Fruit fly (Drosophila melanogaster) whole organism, embryonic: ENCODE data around the gene CG43813.
A peak's percentile ranks its signal among the peaks of the same experiment; 100 is the strongest.

Source experiments
- Adf1 ChIP-seq: fragments of 200-800 bp; sonication (Bioruptor generic); IDR thresholded peaks from 2 replicates; pipeline ENCODE4 v1.3.6; 2022; ENCODE audit warnings: missing biosample characterization, missing genetic modification characterization
- Aef1 ChIP-seq: fragments of 200-800 bp; sonication (Bioruptor generic); IDR thresholded peaks from 3 replicates; pipeline ENCODE4 v1.3.6; 2022; ENCODE audit warnings: missing biosample characterization, missing genetic modification characterization
- Atf6 ChIP-seq: fragments of 200-800 bp; sonication (Bioruptor generic); IDR thresholded peaks from 2 replicates; pipeline ENCODE4 v1.3.6; 2022; ENCODE audit warnings: missing biosample characterization, missing genetic modification characterization
- CG11695 ChIP-seq: fragments of 200-800 bp; sonication (Bioruptor generic); IDR thresholded peaks from 3 replicates; pipeline ENCODE4 v1.3.6; 2022; ENCODE audit warnings: missing biosample characterization, missing genetic modification characterization
- CG11723 ChIP-seq: fragments of 200-800 bp; sonication (Bioruptor generic); optimal IDR thresholded peaks from 2 replicates; lab custom pipeline; 2017; ENCODE audit warnings: missing biosample characterization, mild to moderate bottlenecking, missing genetic modification characterization
- CG12071 ChIP-seq: fragments of 200-800 bp; sonication (Bioruptor generic); optimal IDR thresholded peaks from 3 replicates; lab custom pipeline; 2018; ENCODE audit warnings: missing biosample characterization, mild to moderate bottlenecking, missing genetic modification characterization
- CG12391 ChIP-seq: fragments of 200-800 bp; sonication (Bioruptor generic); optimal IDR thresholded peaks from 3 replicates; lab custom pipeline; 2018; ENCODE audit warnings: missing biosample characterization, mild to moderate bottlenecking, missing genetic modification characterization, moderate library complexity
- CG14441 ChIP-seq: fragments of 200-800 bp; sonication (Bioruptor generic); IDR thresholded peaks from 2 replicates; pipeline ENCODE4 v1.3.6; 2022; ENCODE audit warnings: missing biosample characterization, missing genetic modification characterization
- CG14710 ChIP-seq: fragments of 200-800 bp; sonication (Bioruptor generic); optimal IDR thresholded peaks from 3 replicates; lab custom pipeline; 2019; ENCODE audit warnings: missing biosample characterization, mild to moderate bottlenecking, missing genetic modification characterization, moderate library complexity
- CG15479 ChIP-seq: fragments of 200-800 bp; sonication (Bioruptor generic); optimal IDR thresholded peaks from 3 replicates; lab custom pipeline; 2019; ENCODE audit warnings: missing biosample characterization, mild to moderate bottlenecking, missing genetic modification characterization, moderate library complexity
- CG17802 ChIP-seq: fragments of 200-800 bp; sonication (Bioruptor generic); optimal IDR thresholded peaks from 2 replicates; lab custom pipeline; 2018; ENCODE audit warnings: missing biosample characterization, mild to moderate bottlenecking, missing genetic modification characterization, moderate library complexity
- CG17829 ChIP-seq: fragments of 200-800 bp; optimal IDR thresholded peaks from 2 replicates; lab custom pipeline; 2019; ENCODE audit warnings: missing biosample characterization, mild to moderate bottlenecking, missing genetic modification characterization, moderate library complexity
- CG1792 ChIP-seq: fragments of 200-800 bp; sonication (Bioruptor generic); optimal IDR thresholded peaks from 2 replicates; lab custom pipeline; 2016; ENCODE audit warnings: missing biosample characterization, missing genetic modification characterization
- CG18476 ChIP-seq: fragments of 200-800 bp; sonication (Bioruptor generic); optimal IDR thresholded peaks from 2 replicates; lab custom pipeline; 2016; ENCODE audit warnings: missing biosample characterization, mild to moderate bottlenecking, missing genetic modification characterization
- CG2199 ChIP-seq: fragments of 200-800 bp; sonication (Bioruptor generic); IDR thresholded peaks from 3 replicates; pipeline ENCODE4 v1.3.6; 2022; ENCODE audit warnings: missing biosample characterization, missing genetic modification characterization
- CG30431 ChIP-seq: fragments of 200-800 bp; sonication (Bioruptor generic); optimal IDR thresholded peaks from 2 replicates; lab custom pipeline; 2017; ENCODE audit warnings: missing biosample characterization, missing genetic modification characterization
- CG4404 ChIP-seq: fragments of 200-800 bp; sonication (Bioruptor generic); IDR thresholded peaks from 2 replicates; pipeline ENCODE4 v1.3.6; 2022; ENCODE audit warnings: missing biosample characterization, missing genetic modification characterization
- CG5953 ChIP-seq: fragments of 200-800 bp; sonication (Bioruptor generic); IDR thresholded peaks from 2 replicates; pipeline ENCODE4 v1.3.6; 2022; ENCODE audit warnings: missing biosample characterization, missing genetic modification characterization
- CG7963 ChIP-seq: fragments of 200-800 bp; sonication (Bioruptor generic); IDR thresholded peaks from 3 replicates; pipeline ENCODE4 v1.3.6; 2022; ENCODE audit warnings: missing biosample characterization, missing genetic modification characterization; ENCODE audit not compliant: partially characterized antibody
- CHES-1-like ChIP-seq: fragments of 200-800 bp; sonication (Bioruptor generic); optimal IDR thresholded peaks from 2 replicates; lab custom pipeline; 2016; ENCODE audit warnings: missing biosample characterization, missing genetic modification characterization
- Dbx ChIP-seq: fragments of 200-800 bp; sonication (Bioruptor generic); IDR thresholded peaks from 3 replicates; pipeline ENCODE4 v1.3.6; 2022; ENCODE audit warnings: missing biosample characterization, missing genetic modification characterization
- E2f1 ChIP-seq: fragments of 200-800 bp; sonication (Bioruptor generic); IDR thresholded peaks from 2 replicates; pipeline ENCODE4 v1.3.6; 2022; ENCODE audit warnings: missing biosample characterization, missing genetic modification characterization
- GATAe ChIP-seq: fragments of 200-800 bp; sonication (Bioruptor generic); conservative IDR thresholded peaks from 2 replicates; pipeline ENCODE4 v1.3.6; 2022; ENCODE audit warnings: missing biosample characterization, missing genetic modification characterization
- HLH4C ChIP-seq: fragments of 200-800 bp; sonication (Bioruptor generic); IDR thresholded peaks from 3 replicates; pipeline ENCODE4 v1.3.6; 2022; ENCODE audit warnings: missing biosample characterization, missing genetic modification characterization; ENCODE audit not compliant: partially characterized antibody
- Lpt ChIP-seq: fragments of >200 bp; optimal IDR thresholded peaks from 2 replicates; lab custom pipeline; 2018; ENCODE audit warnings: missing biosample characterization, missing genetic modification characterization
- Rfx ChIP-seq: fragments of 200-800 bp; sonication (Bioruptor generic); IDR thresholded peaks from 2 replicates; pipeline ENCODE4 v1.3.6; 2022; ENCODE audit warnings: missing biosample characterization, missing genetic modification characterization
- Scr ChIP-seq: fragments of 200-800 bp; sonication (Bioruptor generic); IDR thresholded peaks from 2 replicates; pipeline ENCODE4 v1.3.6; 2022; ENCODE audit warnings: missing biosample characterization, missing genetic modification characterization; ENCODE audit not compliant: partially characterized antibody
- Vsx1 ChIP-seq: fragments of 200-800 bp; sonication (Bioruptor generic); optimal IDR thresholded peaks from 2 replicates; lab custom pipeline; 2017; ENCODE audit warnings: missing biosample characterization, mild to moderate bottlenecking, missing genetic modification characterization, missing genetic modification reagents
- ac ChIP-seq: fragments of 200-800 bp; sonication (Bioruptor generic); optimal IDR thresholded peaks from 3 replicates; lab custom pipeline; 2017; ENCODE audit warnings: missing biosample characterization, mild to moderate bottlenecking, missing genetic modification characterization
- amos ChIP-seq: fragments of 200-800 bp; sonication (Bioruptor generic); IDR thresholded peaks from 2 replicates; pipeline ENCODE4 v1.3.6; 2022; ENCODE audit warnings: missing biosample characterization, missing genetic modification characterization; ENCODE audit not compliant: partially characterized antibody
- az2 ChIP-seq: fragments of 200-800 bp; sonication (Bioruptor generic); optimal IDR thresholded peaks from 3 replicates; lab custom pipeline; 2016; ENCODE audit warnings: missing biosample characterization, missing genetic modification characterization
- croc ChIP-seq: fragments of 200-800 bp; sonication (Bioruptor generic); conservative IDR thresholded peaks from 3 replicates; pipeline ENCODE4 v1.3.6; 2022; ENCODE audit warnings: missing biosample characterization, missing genetic modification characterization
- crol ChIP-seq: fragments of 200-800 bp; sonication (Bioruptor generic); IDR thresholded peaks from 2 replicates; pipeline ENCODE4 v1.3.6; 2022; ENCODE audit warnings: missing biosample characterization, missing genetic modification characterization
- dm ChIP-seq: fragments of 200-800 bp; sonication (Bioruptor generic); optimal IDR thresholded peaks from 3 replicates; lab custom pipeline; 2016; ENCODE audit warnings: missing biosample characterization, missing genetic modification characterization
- eyg ChIP-seq: fragments of 200-800 bp; sonication (Bioruptor generic); optimal IDR thresholded peaks from 3 replicates; lab custom pipeline; 2016; ENCODE audit warnings: missing biosample characterization, missing genetic modification characterization
- fd102C ChIP-seq: fragments of 200-800 bp; sonication (Bioruptor generic); optimal IDR thresholded peaks from 2 replicates; lab custom pipeline; 2018; ENCODE audit warnings: missing biosample characterization, mild to moderate bottlenecking, missing genetic modification characterization, moderate library complexity
- fd96Cb ChIP-seq: fragments of 200-800 bp; sonication (Bioruptor generic); optimal IDR thresholded peaks from 2 replicates; lab custom pipeline; 2018; ENCODE audit warnings: missing biosample characterization, mild to moderate bottlenecking, missing genetic modification characterization, moderate library complexity
- grau ChIP-seq: fragments of 200-800 bp; optimal IDR thresholded peaks from 3 replicates; lab custom pipeline; 2019; ENCODE audit warnings: missing biosample characterization, mild to moderate bottlenecking, missing genetic modification characterization, moderate library complexity
- kay ChIP-seq: fragments of 200-800 bp; sonication (Bioruptor generic); optimal IDR thresholded peaks from 2 replicates; lab custom pipeline; 2016; ENCODE audit warnings: missing biosample characterization, missing genetic modification characterization
- lab ChIP-seq: fragments of 200-800 bp; sonication (Bioruptor generic); optimal IDR thresholded peaks from 3 replicates; lab custom pipeline; 2017; ENCODE audit warnings: missing biosample characterization, missing genetic modification characterization, mild to moderate bottlenecking, moderate library complexity, missing genetic modification reagents
- maf-S ChIP-seq: fragments of 200-800 bp; sonication (Bioruptor generic); optimal IDR thresholded peaks from 2 replicates; lab custom pipeline; 2016; ENCODE audit warnings: missing biosample characterization, missing genetic modification characterization
- mam ChIP-seq: fragments of 200-800 bp; sonication (Bioruptor generic); optimal IDR thresholded peaks from 3 replicates; lab custom pipeline; 2016; ENCODE audit warnings: missing biosample characterization, missing genetic modification characterization
- pfk ChIP-seq: fragments of 200-800 bp; sonication (Bioruptor generic); optimal IDR thresholded peaks from 2 replicates; lab custom pipeline; 2018; ENCODE audit warnings: missing biosample characterization, mild to moderate bottlenecking, missing genetic modification characterization, moderate library complexity
- pnt ChIP-seq: fragments of 200-800 bp; sonication (Bioruptor generic); optimal IDR thresholded peaks from 3 replicates; lab custom pipeline; 2016; ENCODE audit warnings: missing biosample characterization, missing genetic modification characterization
- pzg ChIP-seq: fragments of 200-800 bp; sonication (Bioruptor generic); optimal IDR thresholded peaks from 3 replicates; lab custom pipeline; 2018; ENCODE audit warnings: missing biosample characterization, mild to moderate bottlenecking, missing genetic modification characterization, moderate library complexity
- sim ChIP-seq: fragments of 200-800 bp; sonication (Bioruptor generic); IDR thresholded peaks from 2 replicates; pipeline ENCODE4 v1.3.6; 2022; ENCODE audit warnings: missing biosample characterization, missing genetic modification characterization
- slbo ChIP-seq: fragments of 200-800 bp; sonication (Bioruptor generic); IDR thresholded peaks from 2 replicates; pipeline ENCODE4 v1.3.6; 2022; ENCODE audit warnings: missing biosample characterization, missing genetic modification characterization
- sr ChIP-seq: fragments of 200-800 bp; sonication (Bioruptor generic); IDR thresholded peaks from 3 replicates; pipeline ENCODE4 v1.3.6; 2022; ENCODE audit warnings: missing biosample characterization, missing genetic modification characterization
- tll ChIP-seq, 2 experiments: fragments of 200-800 bp in 1 of 2; fragments of >200 bp in 1 of 2; sonication (Bioruptor generic) in 1 of 2; optimal IDR thresholded peaks; 2 replicates each; lab custom pipeline; 2017 to 2019; ENCODE audit warnings: missing biosample characterization in 2 of 2, missing genetic modification characterization in 2 of 2, mild to moderate bottlenecking in 1 of 2, moderate library complexity in 1 of 2
- toy ChIP-seq: fragments of 200-800 bp; sonication (Bioruptor generic); IDR thresholded peaks from 2 replicates; pipeline ENCODE4 v1.3.6; 2022; ENCODE audit warnings: missing biosample characterization, missing genetic modification characterization
- wek ChIP-seq: fragments of 200-800 bp; sonication (Bioruptor generic); optimal IDR thresholded peaks from 3 replicates; lab custom pipeline; 2018; ENCODE audit warnings: missing biosample characterization, mild to moderate bottlenecking, missing genetic modification characterization, moderate library complexity

CG43813 gene

DNA sequence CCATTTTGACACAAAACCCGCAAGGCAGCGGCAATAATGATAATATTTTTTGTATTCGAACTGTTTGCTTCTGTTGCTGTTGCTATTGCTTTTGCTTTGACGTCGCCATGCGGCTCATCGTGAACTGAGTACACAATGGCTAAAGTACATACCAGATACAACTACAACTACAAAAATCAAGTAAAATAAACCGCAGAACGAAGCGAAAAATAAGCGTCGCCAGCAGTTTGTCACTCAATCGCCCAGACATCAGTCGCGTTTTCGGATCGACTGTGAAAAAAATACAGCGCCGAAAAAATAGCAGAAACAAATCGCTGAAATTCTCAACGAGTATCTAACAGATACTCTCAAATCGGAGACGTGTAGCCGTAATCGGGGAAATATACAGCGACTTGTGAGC is 25.5 kb upstream of the CG43813 start (continued):
- no peak for TF ChIP-seq CG15479
- no peak for TF ChIP-seq croc (GFP tag; lab: Robert Waterston, UW)
- TF ChIP-seq GATAe (GFP tag; lab: Robert Waterston, UW), result no peak
- TF ChIP-seq mam, result no peak
- TF ChIP-seq sr (GFP tag; lab: Robert Waterston, UW), result 0 out of 3 replicates have a peak, but pooled peaks have one; percentile 32
- TF ChIP-seq Rfx (GFP tag; lab: Robert Waterston, UW), result peak; percentile 52; the same call in 1 of the 2 replicates
- no peak for TF ChIP-seq E2f1 (GFP tag; lab: Robert Waterston, UW)
- TF ChIP-seq Scr (GFP tag; lab: Robert Waterston, UW), result no peak
- TF ChIP-seq CG4404 (GFP tag; lab: Robert Waterston, UW), result no peak
- TF ChIP-seq Vsx1 (GFP tag; lab: Kevin White, UChicago), result peak; percentile 3
- peak; percentile 27 for TF ChIP-seq pfk
- TF ChIP-seq CG12391, result no peak
- TF ChIP-seq crol (GFP tag; lab: Robert Waterston, UW), result no peak
- no peak for TF ChIP-seq Aef1 (GFP tag; lab: Robert Waterston, UW)
- TF ChIP-seq CG17802, result no peak
- no peak for TF ChIP-seq CG14710 (tag; lab: Kevin White, UChicago)
- TF ChIP-seq pzg, result no peak
- TF ChIP-seq CG2199, result no peak
- peak; percentile 35 for TF ChIP-seq wek (GFP tag; lab: Kevin White, UChicago)
- TF ChIP-seq tll (GFP tag; optimal IDR thresholded peaks at IDR 0.05; lab: Kevin White, UChicago), result no peak
- TF ChIP-seq Adf1 (GFP tag; lab: Robert Waterston, UW), result peak; percentile 26; the same call in 1 of the 2 replicates
- peak; percentile 12 for TF ChIP-seq maf-S
- TF ChIP-seq sim (GFP tag; lab: Robert Waterston, UW), result 0 out of 2 replicates have a peak, but pooled peaks have one; percentile 8
- TF ChIP-seq CG11695 (GFP tag; lab: Robert Waterston, UW), result peak; percentile 25; the same call in 1 of the 3 replicates
- TF ChIP-seq CG12071 (GFP tag; lab: Kevin White, UChicago), result peak; percentile 46
- peak; percentile 11 for TF ChIP-seq CG1792 (GFP tag; lab: Kevin White, UChicago)
- TF ChIP-seq CG30431, result no peak
- TF ChIP-seq dm (GFP tag; lab: Kevin White, UChicago), result no peak
- no peak for TF ChIP-seq fd102C (GFP tag; lab: Kevin White, UChicago)
- no peak for TF ChIP-seq CG18476
- no peak for TF ChIP-seq CG5953 (GFP tag; lab: Robert Waterston, UW)
- TF ChIP-seq pnt (GFP tag; lab: Kevin White, UChicago), result no peak
- no peak for TF ChIP-seq CG7963 (GFP tag; lab: Robert Waterston, UW)
- no peak for TF ChIP-seq CHES-1-like
- no peak for TF ChIP-seq amos (GFP tag; lab: Robert Waterston, UW)
- TF ChIP-seq Dbx (GFP tag; lab: Robert Waterston, UW), result 0 out of 3 replicates have a peak, but pooled peaks have one; percentile 55
- no peak for TF ChIP-seq fd96Cb (tag; lab: Kevin White, UChicago)
- no peak for TF ChIP-seq CG11723
- TF ChIP-seq ac (GFP tag; lab: Kevin White, UChicago), result no peak
- peak; percentile 77 for TF ChIP-seq lab (GFP tag; lab: Kevin White, UChicago)
- no peak for TF ChIP-seq kay
- no peak for TF ChIP-seq grau
- TF ChIP-seq toy, result no peak
- peak; percentile 35 for TF ChIP-seq eyg (GFP tag; lab: Kevin White, UChicago)
- no peak for TF ChIP-seq az2
- no peak for TF ChIP-seq HLH4C (GFP tag; lab: Robert Waterston, UW)
- TF ChIP-seq CG17829 (tag; lab: Kevin White, UChicago), result no peak
- TF ChIP-seq slbo, result no peak
- TF ChIP-seq Atf6 (GFP tag; lab: Robert Waterston, UW), result peak; percentile 76
- TF ChIP-seq Lpt (GFP tag; lab: Kevin White, UChicago), result no peak
- no peak; the same call in 1 of the 2 replicates for TF ChIP-seq CG14441 (GFP tag; lab: Robert Waterston, UW)
